Fruit fly (Drosophila melanogaster) whole organism, wandering third instar larva: ENCODE results near the gene para.

Experiments
- Abd-B ChIP-seq: fragments of >200 bp; optimal IDR thresholded peaks from 2 replicates; lab custom pipeline; 2017; ENCODE audit warnings: missing biosample characterization, missing genetic modification characterization
- CG32264 ChIP-seq: fragments of 200-800 bp; sonication (Bioruptor generic); optimal IDR thresholded peaks from 2 replicates; lab custom pipeline; 2016; ENCODE audit warnings: missing biosample characterization, missing genetic modification characterization
- CG9705 ChIP-seq: fragments of 200-800 bp; sonication (Bioruptor generic); optimal IDR thresholded peaks from 2 replicates; lab custom pipeline; 2018; ENCODE audit warnings: missing biosample characterization, mild to moderate bottlenecking, missing genetic modification characterization
- CrebA ChIP-seq: fragments of 200-800 bp; sonication (Bioruptor generic); optimal IDR thresholded peaks from 2 replicates; lab custom pipeline; 2016; ENCODE audit warnings: missing biosample characterization, mild to moderate bottlenecking, missing genetic modification characterization, borderline replicate concordance
- Dfd ChIP-seq: fragments of >200 bp; optimal IDR thresholded peaks from 2 replicates; lab custom pipeline; 2017; ENCODE audit warnings: missing biosample characterization, missing genetic modification characterization
- Dif ChIP-seq: fragments of 200-275, 200-300 bp; sonication (Bioruptor generic); optimal IDR thresholded peaks from 2 replicates; lab custom pipeline; 2018; ENCODE audit warnings: missing biosample characterization, missing genetic modification characterization; ENCODE audit not compliant: partially characterized antibody
- GATAd ChIP-seq: sonication (Bioruptor generic); optimal IDR thresholded peaks from 2 replicates; lab custom pipeline; 2016; ENCODE audit warnings: missing biosample characterization, missing genetic modification characterization
- Hnf4 ChIP-seq: fragments of 200-800 bp; sonication (Bioruptor generic); optimal IDR thresholded peaks from 2 replicates; lab custom pipeline; 2016; ENCODE audit warnings: missing biosample characterization, mild to moderate bottlenecking, missing genetic modification characterization
- Hr78 ChIP-seq: fragments of >200 bp; optimal IDR thresholded peaks from 2 replicates; lab custom pipeline; 2017; ENCODE audit warnings: missing biosample characterization, missing genetic modification characterization
- Hr83 ChIP-seq: fragments of 200-300 bp; sonication (Bioruptor generic); optimal IDR thresholded peaks from 2 replicates; lab custom pipeline; 2016; ENCODE audit warnings: missing biosample characterization, mild to moderate bottlenecking, missing genetic modification characterization, moderate library complexity; ENCODE audit not compliant: poor library complexity, severe bottlenecking
- Jra ChIP-seq: sonication (Bioruptor generic); optimal IDR thresholded peaks from 2 replicates; lab custom pipeline; 2016; ENCODE audit warnings: missing biosample characterization, missing genetic modification characterization
- Mio ChIP-seq: sonication (Bioruptor generic); optimal IDR thresholded peaks from 2 replicates; lab custom pipeline; 2016; ENCODE audit warnings: missing biosample characterization, missing genetic modification characterization
- Myc ChIP-seq: fragments of >200 bp; optimal IDR thresholded peaks from 2 replicates; lab custom pipeline; 2017
- N ChIP-seq: fragments of >200 bp; optimal IDR thresholded peaks from 2 replicates; lab custom pipeline; 2018; ENCODE audit warnings: missing biosample characterization, missing external identifiers, missing genetic modification characterization
- OdsH ChIP-seq: fragments of 200-800 bp; sonication (Bioruptor generic); optimal IDR thresholded peaks from 2 replicates; lab custom pipeline; 2016; ENCODE audit warnings: missing biosample characterization, mild to moderate bottlenecking, missing genetic modification characterization
- Rel ChIP-seq, 2 experiments: fragments of 200-800 bp; sonication (Bioruptor generic) in 1 of 2; optimal IDR thresholded peaks; 2 replicates in 1 of 2; 3 replicates in 1 of 2; lab custom pipeline; 2016 to 2019; ENCODE audit warnings: mild to moderate bottlenecking in 2 of 2, missing biosample characterization in 2 of 2, missing genetic modification characterization in 2 of 2, moderate library complexity in 1 of 2
- Sp1 ChIP-seq: fragments of 200-800 bp; sonication (Bioruptor generic); optimal IDR thresholded peaks from 3 replicates; lab custom pipeline; 2019; ENCODE audit warnings: missing biosample characterization, mild to moderate bottlenecking, missing genetic modification characterization, moderate library complexity
- Vsx2 ChIP-seq: fragments of 200-300, 225-300 bp; sonication (Bioruptor generic); optimal IDR thresholded peaks from 2 replicates; lab custom pipeline; 2018; ENCODE audit warnings: missing biosample characterization, missing genetic modification characterization; ENCODE audit not compliant: partially characterized antibody
- br ChIP-seq: fragments of 200-800 bp; sonication (Bioruptor generic); optimal IDR thresholded peaks from 2 replicates; lab custom pipeline; 2016; ENCODE audit warnings: missing biosample characterization, missing genetic modification characterization
- brk ChIP-seq: fragments of 200-800 bp; sonication (Bioruptor generic); optimal IDR thresholded peaks from 2 replicates; lab custom pipeline; 2016; ENCODE audit warnings: missing biosample characterization, mild to moderate bottlenecking, missing genetic modification characterization
- dl ChIP-seq, 2 experiments: fragments of 175-275, 200-275 bp in 1 of 2; fragments of 200-275 bp in 1 of 2; sonication (Bioruptor generic); optimal IDR thresholded peaks; lab custom pipeline; 2018; ENCODE audit warnings: mild to moderate bottlenecking in 2 of 2, missing biosample characterization in 2 of 2, missing genetic modification characterization in 2 of 2, moderate library complexity in 2 of 2; ENCODE audit not compliant: partially characterized antibody in 2 of 2, insufficient read depth in 1 of 2
- dmrt93B ChIP-seq: fragments of 200-800 bp; sonication (Bioruptor generic); optimal IDR thresholded peaks from 2 replicates; lab custom pipeline; 2018; ENCODE audit warnings: missing biosample characterization, mild to moderate bottlenecking, missing genetic modification characterization
- dsf ChIP-seq: sonication (Bioruptor generic); optimal IDR thresholded peaks from 2 replicates; lab custom pipeline; 2016; ENCODE audit warnings: missing biosample characterization, missing genetic modification characterization, borderline replicate concordance
- ey ChIP-seq: fragments of 200-800 bp; sonication (Bioruptor generic); optimal IDR thresholded peaks from 2 replicates; lab custom pipeline; 2016; ENCODE audit warnings: missing biosample characterization, missing genetic modification characterization
- foxo ChIP-seq, 2 experiments: fragments of 200-800 bp; sonication (Bioruptor generic); optimal IDR thresholded peaks; 2 replicates in 1 of 2; 3 replicates in 1 of 2; lab custom pipeline; 2016 to 2017; ENCODE audit warnings: missing biosample characterization in 2 of 2, missing genetic modification characterization in 2 of 2
- fru ChIP-seq: fragments of 200-800 bp; sonication (Bioruptor generic); optimal IDR thresholded peaks from 3 replicates; lab custom pipeline; 2016; ENCODE audit warnings: missing biosample characterization, mild to moderate bottlenecking, missing genetic modification characterization
- h ChIP-seq: fragments of 200-800 bp; sonication (Bioruptor generic); optimal IDR thresholded peaks from 3 replicates; lab custom pipeline; 2016; ENCODE audit warnings: missing biosample characterization, mild to moderate bottlenecking, missing genetic modification characterization
- jim ChIP-seq: fragments of 175-275, 200-325 bp; sonication (Bioruptor generic); optimal IDR thresholded peaks from 2 replicates; lab custom pipeline; 2016; ENCODE audit warnings: missing biosample characterization, mild to moderate bottlenecking, missing genetic modification characterization
- lola ChIP-seq: fragments of >200 bp; optimal IDR thresholded peaks from 2 replicates; lab custom pipeline; 2017; ENCODE audit warnings: missing biosample characterization, missing genetic modification characterization
- psq ChIP-seq: fragments of 200-800 bp; sonication (Bioruptor generic); optimal IDR thresholded peaks from 3 replicates; lab custom pipeline; 2017; ENCODE audit warnings: missing biosample characterization, mild to moderate bottlenecking, missing genetic modification characterization, moderate library complexity
- rgr ChIP-seq: fragments of 200-800 bp; sonication (Bioruptor generic); optimal IDR thresholded peaks from 3 replicates; lab custom pipeline; 2016; ENCODE audit warnings: missing biosample characterization, mild to moderate bottlenecking, missing genetic modification characterization
- sage ChIP-seq: fragments of 200-800 bp; sonication (Bioruptor generic); optimal IDR thresholded peaks from 2 replicates; lab custom pipeline; 2016; ENCODE audit warnings: missing biosample characterization, mild to moderate bottlenecking, missing genetic modification characterization
- sv ChIP-seq: fragments of 200-800 bp; sonication (Bioruptor generic); optimal IDR thresholded peaks from 3 replicates; lab custom pipeline; 2016; ENCODE audit warnings: missing biosample characterization, missing genetic modification characterization
- tai ChIP-seq: sonication (Bioruptor generic); optimal IDR thresholded peaks from 2 replicates; lab custom pipeline; 2016; ENCODE audit warnings: missing biosample characterization, missing genetic modification characterization
- woc ChIP-seq: sonication (Bioruptor generic); optimal IDR thresholded peaks from 2 replicates; lab custom pipeline; 2016; ENCODE audit warnings: missing biosample characterization, mild to moderate bottlenecking, missing genetic modification characterization

para gene

DNA sequence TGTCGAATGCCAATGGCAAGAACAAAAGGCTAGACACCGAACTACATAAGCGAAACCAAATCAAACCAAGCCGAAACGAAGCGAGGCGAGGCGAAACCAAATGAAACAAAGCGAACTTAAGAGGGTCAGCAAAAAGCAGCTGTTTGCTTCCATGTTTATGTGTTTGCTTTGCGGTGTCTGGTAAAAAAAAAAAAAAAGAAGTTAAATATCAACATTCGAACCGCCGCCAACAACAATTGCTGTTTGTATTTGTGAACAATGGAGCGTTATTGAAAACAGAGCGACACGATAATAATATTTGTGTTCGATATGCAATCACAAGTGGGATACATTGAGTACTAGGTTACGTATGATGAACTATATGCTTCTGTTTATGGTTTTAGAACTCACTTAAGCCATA lies 40.8 kb upstream of the para start:
- TF ChIP-seq Vsx2 (GFP tag; lab: Kevin White, UChicago) (no peak), OdsH (GFP tag; lab: Kevin White, UChicago) (peak; percentile 50), Jra (GFP tag; lab: Kevin White, UChicago) (peak; percentile 9), Abd-B (GFP tag; lab: Kevin White, UChicago) (no peak), lola (GFP tag; lab: Kevin White, UChicago) (no peak), fru (GFP tag; lab: Kevin White, UChicago) (peak; percentile 26), Dif (GFP tag; lab: Kevin White, UChicago) (no peak), Dfd (GFP tag; lab: Kevin White, UChicago) (no peak), CrebA (no peak), tai (GFP tag; lab: Kevin White, UChicago) (no peak), Mio (GFP tag; lab: Kevin White, UChicago) (no peak), rgr (peak; percentile 55), foxo (GFP tag; optimal IDR thresholded peaks at IDR 0.05; lab: Kevin White, UChicago) (peak in 1 of 2 experiments; percentile 46), dsf (GFP tag; lab: Kevin White, UChicago) (no peak), N (GFP tag; lab: Kevin White, UChicago) (no peak), ey (no peak), Hnf4 (GFP tag; lab: Kevin White, UChicago) (peak; percentile 23), GATAd (GFP tag; lab: Kevin White, UChicago) (no peak), h (GFP tag; lab: Kevin White, UChicago) (peak; percentile 29), sage (GFP tag; lab: Kevin White, UChicago) (no peak), br (GFP tag; lab: Kevin White, UChicago) (peak; percentile 14), Sp1 (no peak), Hr83 (GFP tag; lab: Kevin White, UChicago) (no peak), Rel (GFP tag; optimal IDR thresholded peaks at IDR 0.05; lab: Kevin White, UChicago) (no peak), Rel (tag; optimal IDR thresholded peaks at IDR 0.05; lab: Kevin White, UChicago) (no peak), Myc (lab: Kevin White, UChicago) (no peak), brk (GFP tag; lab: Kevin White, UChicago) (no peak), psq (no peak), dmrt93B (no peak), woc (no peak), CG32264 (GFP tag; lab: Kevin White, UChicago) (no peak), dl (GFP tag; optimal IDR thresholded peaks at IDR 0.05; lab: Kevin White, UChicago; ENCODE audit: insufficient read depth in 1 of 2, partially characterized antibody in 2 of 2) (no peak), Hr78 (GFP tag; lab: Kevin White, UChicago) (no peak)

DNA sequence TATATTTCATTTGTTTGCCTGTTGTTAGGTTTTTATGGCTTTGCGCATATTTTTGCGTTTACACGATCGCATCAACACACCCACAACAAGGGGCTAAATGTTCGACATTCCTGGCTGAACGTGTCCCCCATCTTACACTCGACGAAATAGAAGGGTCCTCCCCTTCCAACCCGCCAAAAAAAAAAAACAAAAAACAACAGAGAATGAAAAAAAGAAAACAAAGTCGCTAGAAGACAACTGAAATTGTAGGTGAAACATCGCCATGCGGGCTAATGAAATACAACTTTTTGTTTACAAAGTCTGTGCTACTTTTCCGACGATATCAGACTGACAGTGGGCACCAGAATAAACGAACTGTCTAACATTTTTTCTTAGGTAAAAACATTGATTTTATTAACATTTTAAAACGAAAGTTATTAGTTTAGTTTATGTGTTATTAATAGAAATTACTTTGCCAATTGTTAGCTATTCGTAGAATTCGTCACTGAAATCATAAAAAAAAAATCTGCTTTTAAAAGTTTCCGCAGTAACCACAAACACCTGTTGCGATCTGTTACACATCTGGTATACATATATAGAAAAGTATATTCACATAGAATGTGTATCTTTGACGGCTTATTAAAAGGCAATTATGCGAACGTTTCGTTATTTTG lies 37.8 kb upstream of the para start:
- TF ChIP-seq jim (GFP tag; lab: Kevin White, UChicago) (no peak), ey (peak; percentile 21)

DNA sequence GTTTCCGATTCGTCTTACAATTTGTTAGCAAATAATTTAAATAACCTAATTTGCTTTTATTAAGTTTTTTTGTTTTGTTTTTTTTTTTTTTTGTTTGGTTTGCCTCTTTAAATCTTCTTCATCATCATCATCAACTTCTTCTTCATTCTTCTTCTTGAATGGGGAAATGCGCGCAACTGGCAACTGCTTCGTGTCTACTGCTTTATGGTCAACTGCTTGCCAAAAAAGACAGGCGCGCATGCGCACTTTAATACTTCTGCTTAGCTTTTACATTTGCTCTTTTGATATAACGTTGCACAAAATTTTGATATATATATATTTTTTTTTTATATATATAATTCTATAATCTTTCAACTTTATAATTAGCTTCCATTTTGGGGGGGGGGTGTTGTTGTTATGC lies 32.5 kb upstream of the para start:
- TF ChIP-seq foxo (GFP tag; optimal IDR thresholded peaks at IDR 0.05; lab: Kevin White, UChicago) = no peak
- TF ChIP-seq fru (GFP tag; lab: Kevin White, UChicago) = no peak
- no peak for TF ChIP-seq sv
- no peak for TF ChIP-seq CrebA

DNA sequence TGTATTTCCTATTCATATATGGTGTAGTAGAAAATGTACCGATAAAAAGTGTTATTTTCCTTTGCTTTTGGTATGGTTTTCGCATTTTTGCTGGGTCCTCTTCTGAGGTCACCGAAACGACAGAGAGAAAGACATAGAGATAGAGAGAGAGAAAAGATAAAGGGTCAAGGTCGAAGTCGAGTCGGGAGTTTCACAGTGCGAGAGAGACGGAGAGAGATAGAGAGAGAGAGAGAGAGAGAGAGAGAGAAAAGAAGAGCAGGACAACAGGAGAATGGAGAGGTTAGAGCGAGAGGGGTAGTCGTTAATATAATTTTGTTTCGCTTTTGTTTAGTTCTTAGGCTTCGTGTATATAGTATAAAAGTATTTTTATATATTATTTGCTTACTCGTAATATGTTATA lies 29.4 kb upstream of the para start:
- TF ChIP-seq br (GFP tag; lab: Kevin White, UChicago) (no peak), Abd-B (GFP tag; lab: Kevin White, UChicago) (no peak), fru (GFP tag; lab: Kevin White, UChicago) (no peak), Myc (lab: Kevin White, UChicago) (no peak), dmrt93B (no peak), Rel (GFP tag; optimal IDR thresholded peaks at IDR 0.05; lab: Kevin White, UChicago) (no peak), Rel (tag; optimal IDR thresholded peaks at IDR 0.05; lab: Kevin White, UChicago) (no peak), Dif (GFP tag; lab: Kevin White, UChicago) (no peak), rgr (no peak), sv (no peak), Hr78 (GFP tag; lab: Kevin White, UChicago) (no peak), foxo (GFP tag; optimal IDR thresholded peaks at IDR 0.05; lab: Kevin White, UChicago) (no peak), dsf (GFP tag; lab: Kevin White, UChicago) (no peak), CG9705 (no peak), h (GFP tag; lab: Kevin White, UChicago) (no peak), OdsH (GFP tag; lab: Kevin White, UChicago) (no peak), ey (no peak), CG32264 (GFP tag; lab: Kevin White, UChicago) (no peak), tai (GFP tag; lab: Kevin White, UChicago) (no peak), lola (GFP tag; lab: Kevin White, UChicago) (no peak)
